Fruit fly (Drosophila melanogaster) whole organism, wandering third instar larva: Measurements from ENCODE around the gene CG17477.

Source experiments
- CG32264 ChIP-seq: fragments of 200-800 bp; sonication (Bioruptor generic); optimal IDR thresholded peaks from 2 replicates; lab custom pipeline; 2016; ENCODE audit warnings: missing biosample characterization, missing genetic modification characterization
- Dfd ChIP-seq: fragments of >200 bp; optimal IDR thresholded peaks from 2 replicates; lab custom pipeline; 2017; ENCODE audit warnings: missing biosample characterization, missing genetic modification characterization
- fru ChIP-seq: fragments of 200-800 bp; sonication (Bioruptor generic); optimal IDR thresholded peaks from 3 replicates; lab custom pipeline; 2016; ENCODE audit warnings: missing biosample characterization, mild to moderate bottlenecking, missing genetic modification characterization
- h ChIP-seq: fragments of 200-800 bp; sonication (Bioruptor generic); optimal IDR thresholded peaks from 3 replicates; lab custom pipeline; 2016; ENCODE audit warnings: missing biosample characterization, mild to moderate bottlenecking, missing genetic modification characterization
- lola ChIP-seq: fragments of >200 bp; optimal IDR thresholded peaks from 2 replicates; lab custom pipeline; 2017; ENCODE audit warnings: missing biosample characterization, missing genetic modification characterization
- sv ChIP-seq: fragments of 200-800 bp; sonication (Bioruptor generic); optimal IDR thresholded peaks from 3 replicates; lab custom pipeline; 2016; ENCODE audit warnings: missing biosample characterization, missing genetic modification characterization

dm6 chr3R:17110880-17111726 is 15.6 kb downstream of the CG17477 start:
- TF ChIP-seq fru (GFP tag; lab: Kevin White, UChicago) (no peak), sv (GFP tag; lab: Kevin White, UChicago) (no peak), lola (no peak), CG32264 (GFP tag; lab: Kevin White, UChicago) (no peak), Dfd (GFP tag; lab: Kevin White, UChicago) (no peak), h (peak; percentile 58)
